Worm (Caenorhabditis elegans) whole organism, midembryonic: ENCODE measurements around the gene D1005.2.

Experiments
- T22C8.4 ChIP-seq: fragments of 200-800 bp; sonication (Bioruptor generic); IDR thresholded peaks from 2 replicates; pipeline ENCODE4 v1.3.6; 2022; ENCODE audit warnings: missing genetic modification characterization, missing compliant biosample characterization
- cog-1 ChIP-seq: sonication (generic microtip); optimal IDR thresholded peaks from 2 replicates; lab custom pipeline; 2016; ENCODE audit warnings: missing genetic modification characterization, missing compliant biosample characterization
- flt-1 ChIP-seq: fragments of 200-800 bp; sonication (Bioruptor generic); IDR thresholded peaks from 2 replicates; pipeline ENCODE4 v1.3.6; 2022; ENCODE audit warnings: missing genetic modification characterization, missing compliant biosample characterization
- klf-2 ChIP-seq: fragments of 200-800 bp; sonication (Bioruptor generic); conservative IDR thresholded peaks from 2 replicates; pipeline ENCODE4 v1.3.6; 2022; ENCODE audit warnings: missing genetic modification reagents, missing genetic modification characterization, missing compliant biosample characterization
- med-1 ChIP-seq: sonication (generic microtip); optimal IDR thresholded peaks from 2 replicates; lab custom pipeline; 2017; ENCODE audit warnings: missing genetic modification characterization, mild to moderate bottlenecking, missing compliant biosample characterization, antibody characterized with exemption, missing genetic modification reagents; ENCODE audit not compliant: insufficient read depth
- ref-1 ChIP-seq: fragments of 200-800 bp; sonication (Bioruptor generic); conservative IDR thresholded peaks from 2 replicates; pipeline ENCODE4 v1.3.6; 2022; ENCODE audit warnings: missing genetic modification reagents, missing genetic modification characterization, missing compliant biosample characterization
- tab-1 ChIP-seq: fragments of 200-800 bp; sonication (Bioruptor generic); IDR thresholded peaks from 2 replicates; pipeline ENCODE4 v1.3.6; 2022; ENCODE audit warnings: missing genetic modification characterization, missing compliant biosample characterization
- ztf-23 ChIP-seq: fragments of 200-800 bp; sonication (Bioruptor generic); IDR thresholded peaks from 2 replicates; pipeline ENCODE4 v1.3.6; 2022; ENCODE audit warnings: missing genetic modification reagents, missing genetic modification characterization, missing compliant biosample characterization
- ztf-29 ChIP-seq: fragments of 200-800 bp; sonication (Bioruptor generic); IDR thresholded peaks from 2 replicates; pipeline ENCODE4 v1.3.6; 2022; ENCODE audit warnings: missing genetic modification reagents, missing genetic modification characterization, missing compliant biosample characterization

Gene D1005.2

DNA sequence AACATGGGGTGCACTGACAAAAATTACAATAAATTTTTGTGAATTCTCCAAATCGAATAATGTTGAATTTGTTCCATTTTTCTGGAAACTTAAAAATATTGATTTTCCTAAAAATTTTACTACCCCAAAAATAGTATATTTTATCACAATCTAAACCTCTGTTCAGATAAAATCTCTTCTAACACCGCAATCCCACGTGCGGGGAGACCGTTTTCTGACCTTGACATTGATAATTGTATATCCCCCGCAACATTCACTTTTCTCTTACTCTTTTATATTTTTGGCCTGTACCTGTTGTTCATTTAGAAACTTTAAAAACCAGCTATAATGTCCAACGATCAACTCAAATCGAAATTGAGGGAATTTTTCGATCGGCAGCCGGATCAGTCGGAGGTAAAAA is at the start of gene D1005.2:
Gene D1005.2 (plus strand): TSS at position 230 of the 400 bp plus-strand sequence.
- TF ChIP-seq flt-1: no peak
- TF ChIP-seq T22C8.4 (GFP tag; lab: Robert Waterston, UW): no peak
- TF ChIP-seq ztf-23 (GFP tag; lab: Robert Waterston, UW): no peak
- no peak for TF ChIP-seq cog-1 (tag; lab: Kevin White, UChicago)
- TF ChIP-seq med-1 (GFP tag; lab: Kevin White, UChicago): no peak
- no peak for TF ChIP-seq ztf-29 (GFP tag; lab: Robert Waterston, UW)
- TF ChIP-seq klf-2 (GFP tag; lab: Robert Waterston, UW): no peak
- no peak for TF ChIP-seq ref-1
- no peak for TF ChIP-seq tab-1 (GFP tag; lab: Robert Waterston, UW)

DNA sequence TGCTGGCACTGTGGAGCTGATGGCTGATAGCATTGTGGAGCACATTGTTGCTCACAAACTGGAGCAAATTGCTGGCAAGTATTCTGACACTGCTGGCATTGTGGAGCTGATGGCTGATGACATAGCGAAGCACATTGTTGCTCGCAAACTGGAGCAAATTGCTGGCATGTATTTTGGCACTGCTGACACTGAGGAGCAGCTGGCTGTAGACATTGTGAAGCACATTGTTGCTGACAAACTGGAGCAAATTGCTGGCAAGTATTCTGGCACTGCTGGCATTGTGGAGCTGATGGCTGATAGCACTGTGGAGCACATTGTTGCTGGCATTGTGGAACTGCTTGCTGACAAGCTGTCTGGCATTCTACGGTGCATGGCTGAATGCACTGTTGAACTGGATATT is 49.6 kb upstream of the D1005.2 start:
- TF ChIP-seq ztf-29 (GFP tag; lab: Robert Waterston, UW): no peak
- TF ChIP-seq flt-1: no peak
- TF ChIP-seq ref-1: no peak
- TF ChIP-seq ztf-23 (GFP tag; lab: Robert Waterston, UW): no peak

DNA sequence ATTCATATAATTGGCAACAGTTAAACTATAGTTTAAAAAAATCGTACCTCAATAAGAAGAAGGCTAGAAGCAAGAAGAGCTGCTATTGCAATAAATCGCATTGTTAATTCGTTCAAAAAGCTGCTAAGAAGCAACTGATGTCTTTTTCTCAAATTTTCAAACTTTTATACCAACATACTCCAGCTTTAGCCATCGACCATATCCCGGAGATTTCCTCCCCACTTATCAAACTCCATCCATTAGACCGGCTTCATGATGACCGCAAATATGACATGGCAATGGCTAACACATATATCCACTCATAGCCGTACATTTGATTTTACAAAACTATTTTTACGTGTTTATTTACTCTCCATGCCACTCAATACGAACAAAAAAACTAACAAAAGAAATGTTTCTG is 48.3 kb upstream of the D1005.2 start, which contains the start of gene abu-2:
Gene abu-2 (minus strand): TSS at position 101 of the 400 bp plus-strand sequence.
- no peak for TF ChIP-seq med-1 (GFP tag; lab: Kevin White, UChicago)
- no peak for TF ChIP-seq klf-2 (GFP tag; lab: Robert Waterston, UW)
- TF ChIP-seq ztf-29 (GFP tag; lab: Robert Waterston, UW): no peak
- TF ChIP-seq cog-1 (tag; lab: Kevin White, UChicago): no peak
- TF ChIP-seq flt-1: no peak
- TF ChIP-seq tab-1 (GFP tag; lab: Robert Waterston, UW): no peak
- no peak for TF ChIP-seq ref-1
- TF ChIP-seq T22C8.4 (GFP tag; lab: Robert Waterston, UW): no peak
- no peak for TF ChIP-seq ztf-23 (GFP tag; lab: Robert Waterston, UW)

DNA sequence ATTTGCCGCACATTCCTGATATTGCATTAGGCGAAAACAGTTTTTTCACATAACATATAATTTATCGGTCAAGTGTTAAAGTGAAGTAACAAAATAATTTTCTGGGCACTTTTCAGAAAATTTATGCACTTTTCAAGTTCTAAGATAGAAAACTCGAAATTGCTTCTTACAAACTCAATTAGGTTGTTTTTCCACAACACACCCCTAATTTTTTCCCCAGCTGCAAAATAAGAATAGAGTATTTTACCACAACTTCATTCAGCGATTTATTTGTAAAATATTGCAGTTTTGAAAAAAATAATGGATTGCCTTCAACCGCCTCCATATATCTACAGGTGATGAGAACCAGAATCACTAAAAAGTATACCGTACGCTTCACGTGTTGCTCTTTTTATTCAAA is 46.0 kb upstream of the D1005.2 start, which contains the start of gene srh-19:
Gene srh-19 (plus strand): TSS at position 301 of the 400 bp plus-strand sequence.
- TF ChIP-seq tab-1 (GFP tag; lab: Robert Waterston, UW) (no peak), T22C8.4 (GFP tag; lab: Robert Waterston, UW) (no peak), ref-1 (no peak), cog-1 (tag; lab: Kevin White, UChicago) (no peak), flt-1 (no peak), ztf-23 (GFP tag; lab: Robert Waterston, UW) (no peak), klf-2 (GFP tag; lab: Robert Waterston, UW) (no peak), ztf-29 (GFP tag; lab: Robert Waterston, UW) (no peak), med-1 (GFP tag; lab: Kevin White, UChicago) (no peak)

DNA sequence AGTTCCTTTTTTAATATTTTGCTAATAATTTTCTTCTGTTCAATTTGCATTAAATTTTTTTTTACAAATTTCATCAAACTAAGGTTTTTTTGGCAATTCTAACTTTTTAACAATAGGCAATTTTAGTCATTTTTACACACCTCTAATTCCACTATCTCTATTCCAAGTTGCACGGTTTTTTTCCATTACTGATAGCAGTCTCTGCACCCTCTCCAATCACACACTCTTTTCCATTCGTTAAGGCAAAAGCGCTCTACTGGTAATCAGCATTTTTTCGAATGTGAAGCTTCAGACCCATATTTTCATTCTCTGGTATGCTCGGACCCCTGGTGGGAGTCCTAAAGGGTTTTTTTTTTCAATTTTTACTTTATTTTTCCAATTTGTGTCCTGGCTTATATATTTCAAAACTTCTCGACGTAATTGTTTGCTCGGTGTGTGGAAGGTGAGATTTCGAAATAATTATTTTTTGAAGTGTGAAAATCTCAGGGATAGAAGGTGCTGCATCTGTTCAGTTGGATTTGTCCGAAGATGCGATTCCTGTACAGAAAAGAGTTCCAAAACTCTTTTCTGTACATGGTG is 42.0 kb upstream of the D1005.2 start, which contains the start of the genes F19G12.4 and F19G12.8:
Gene F19G12.4 (plus strand): TSS at position 529 of the 579 bp plus-strand sequence.
Gene F19G12.8 (plus strand): TSS at position 545 of the 579 bp plus-strand sequence.
- TF ChIP-seq tab-1 (GFP tag; lab: Robert Waterston, UW) (no peak), ztf-29 (GFP tag; lab: Robert Waterston, UW) (no peak), med-1 (GFP tag; lab: Kevin White, UChicago) (no peak), ref-1 (no peak), T22C8.4 (GFP tag; lab: Robert Waterston, UW) (no peak), cog-1 (tag; lab: Kevin White, UChicago) (no peak), ztf-23 (GFP tag; lab: Robert Waterston, UW) (no peak), flt-1 (no peak), klf-2 (GFP tag; lab: Robert Waterston, UW) (no peak)

DNA sequence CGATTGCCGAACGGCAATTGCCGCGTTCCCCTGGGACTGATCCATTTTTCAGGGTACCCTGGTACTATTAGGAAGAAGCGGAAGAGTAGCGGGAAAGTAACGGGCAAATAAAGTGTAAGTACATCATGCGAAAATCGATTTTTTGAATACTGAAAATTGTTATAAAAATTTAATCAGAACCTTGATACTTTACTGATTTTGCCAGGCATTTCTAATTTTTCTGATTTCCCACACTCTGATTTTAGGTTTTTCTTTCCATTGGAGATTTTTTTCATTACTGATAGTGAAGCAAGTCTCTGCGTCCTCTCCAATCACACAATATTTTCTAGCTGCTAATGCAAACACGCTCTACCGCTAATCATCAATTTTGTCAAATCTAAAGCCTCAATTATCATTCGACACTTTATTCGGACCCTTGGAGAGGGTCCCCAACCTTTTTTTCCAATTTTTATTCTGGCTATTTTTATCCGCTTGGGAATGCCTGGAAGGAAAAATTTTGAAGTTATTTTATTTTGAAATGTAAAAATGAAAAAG is 39.6 kb upstream of the D1005.2 start, which contains the start of gene F19G12.9:
Gene F19G12.9 (plus strand): TSS at position 51 of the 534 bp plus-strand sequence.
- TF ChIP-seq klf-2 (GFP tag; lab: Robert Waterston, UW) (no peak), med-1 (GFP tag; lab: Kevin White, UChicago) (no peak), tab-1 (GFP tag; lab: Robert Waterston, UW) (no peak), flt-1 (no peak), T22C8.4 (GFP tag; lab: Robert Waterston, UW) (no peak), ztf-23 (GFP tag; lab: Robert Waterston, UW) (no peak), ztf-29 (GFP tag; lab: Robert Waterston, UW) (no peak), cog-1 (tag; lab: Kevin White, UChicago) (no peak), ref-1 (no peak)

DNA sequence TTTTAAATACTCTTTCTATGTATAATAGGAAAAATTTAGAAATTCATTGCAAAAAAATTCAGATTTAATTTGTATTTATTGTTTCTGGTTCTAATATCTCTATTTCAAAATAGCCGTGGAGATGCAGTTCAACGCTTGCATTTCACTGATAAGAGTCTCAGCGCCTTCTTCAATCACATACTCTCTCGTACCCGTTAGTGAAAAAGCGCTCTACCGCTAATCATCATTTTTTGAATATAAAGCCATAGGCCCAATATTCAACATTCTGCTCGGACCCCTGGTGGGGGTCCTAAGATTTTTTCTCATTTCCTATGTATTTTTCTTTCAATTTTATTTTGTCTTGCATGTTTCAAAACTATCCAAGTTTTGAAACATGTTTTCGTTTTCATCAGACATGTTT is 38.3 kb upstream of the D1005.2 start:
- no peak for TF ChIP-seq cog-1 (tag; lab: Kevin White, UChicago)
- TF ChIP-seq ztf-29 (GFP tag; lab: Robert Waterston, UW): no peak
- TF ChIP-seq tab-1 (GFP tag; lab: Robert Waterston, UW): no peak
- no peak for TF ChIP-seq med-1 (GFP tag; lab: Kevin White, UChicago)
- TF ChIP-seq ref-1: no peak
- TF ChIP-seq klf-2 (GFP tag; lab: Robert Waterston, UW): no peak
- no peak for TF ChIP-seq ztf-23 (GFP tag; lab: Robert Waterston, UW)
- TF ChIP-seq flt-1: no peak
- TF ChIP-seq T22C8.4 (GFP tag; lab: Robert Waterston, UW): no peak

DNA sequence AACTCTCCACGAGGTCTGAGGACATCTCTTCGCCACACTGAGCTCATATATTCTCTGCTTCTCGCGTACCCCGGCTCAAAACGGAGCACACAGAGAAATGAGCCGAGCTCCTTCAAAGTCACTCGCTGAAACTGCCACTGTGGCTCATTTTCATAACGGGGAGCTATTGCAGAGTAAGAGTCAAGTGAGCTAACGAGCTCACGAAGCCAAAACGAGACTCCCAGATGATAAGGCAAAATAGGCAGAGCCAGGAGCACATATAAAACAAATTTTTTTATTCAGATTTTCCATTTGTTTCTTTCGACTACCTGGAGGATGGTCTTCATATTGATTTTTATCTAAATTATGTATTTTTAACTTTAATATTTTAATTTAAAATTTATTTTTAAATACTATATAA is 34.3 kb upstream of the D1005.2 start, which contains the start of gene F19G12.3:
Gene F19G12.3 (plus strand): TSS at position 301 of the 400 bp plus-strand sequence.
- TF ChIP-seq flt-1 (no peak), klf-2 (GFP tag; lab: Robert Waterston, UW) (no peak), tab-1 (GFP tag; lab: Robert Waterston, UW) (no peak), cog-1 (tag; lab: Kevin White, UChicago) (no peak), ref-1 (no peak), T22C8.4 (GFP tag; lab: Robert Waterston, UW) (no peak), ztf-29 (GFP tag; lab: Robert Waterston, UW) (no peak), med-1 (GFP tag; lab: Kevin White, UChicago) (no peak), ztf-23 (GFP tag; lab: Robert Waterston, UW) (no peak)

DNA sequence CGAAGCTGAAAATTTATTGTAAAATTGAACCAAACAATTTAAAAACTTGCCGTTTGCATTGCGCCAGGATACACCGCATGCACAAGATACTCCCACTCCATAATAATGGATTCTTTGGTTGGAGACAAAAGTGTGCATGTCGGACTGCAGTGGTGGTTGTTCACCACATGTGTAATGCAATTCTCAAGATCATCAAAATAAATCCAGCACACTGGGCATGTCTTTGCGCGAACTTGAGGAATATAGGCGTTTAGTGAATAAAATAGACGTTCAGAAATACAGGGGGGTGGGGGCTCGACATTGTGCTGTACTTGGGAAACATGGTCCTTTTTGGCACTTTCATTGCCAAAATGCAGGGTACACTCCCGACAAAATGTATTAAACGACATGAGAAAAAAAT is 32.4 kb upstream of the D1005.2 start, which contains the start of gene F19G12.11:
Gene F19G12.11 (minus strand): TSS at position 101 of the 400 bp plus-strand sequence.
- TF ChIP-seq tab-1 (GFP tag; lab: Robert Waterston, UW): no peak
- no peak for TF ChIP-seq ztf-29 (GFP tag; lab: Robert Waterston, UW)
- no peak for TF ChIP-seq ref-1
- no peak for TF ChIP-seq ztf-23 (GFP tag; lab: Robert Waterston, UW)
- no peak for TF ChIP-seq T22C8.4 (GFP tag; lab: Robert Waterston, UW)
- TF ChIP-seq flt-1: no peak
- no peak for TF ChIP-seq klf-2 (GFP tag; lab: Robert Waterston, UW)
- no peak for TF ChIP-seq cog-1 (tag; lab: Kevin White, UChicago)
- no peak for TF ChIP-seq med-1 (GFP tag; lab: Kevin White, UChicago)
